Fruit fly (Drosophila melanogaster) whole organism, wandering third instar larva: Measurements from ENCODE around the gene HDAC6.

ENCODE experiments used
- CG32264 ChIP-seq: fragments of 200-800 bp; sonication (Bioruptor generic); optimal IDR thresholded peaks from 2 replicates; lab custom pipeline; 2016; ENCODE audit warnings: missing biosample characterization, missing genetic modification characterization
- CG9705 ChIP-seq: fragments of 200-800 bp; sonication (Bioruptor generic); optimal IDR thresholded peaks from 2 replicates; lab custom pipeline; 2018; ENCODE audit warnings: missing biosample characterization, mild to moderate bottlenecking, missing genetic modification characterization
- CrebA ChIP-seq: fragments of 200-800 bp; sonication (Bioruptor generic); optimal IDR thresholded peaks from 2 replicates; lab custom pipeline; 2016; ENCODE audit warnings: missing biosample characterization, mild to moderate bottlenecking, missing genetic modification characterization, borderline replicate concordance
- Dif ChIP-seq: fragments of 200-275, 200-300 bp; sonication (Bioruptor generic); optimal IDR thresholded peaks from 2 replicates; lab custom pipeline; 2018; ENCODE audit warnings: missing biosample characterization, missing genetic modification characterization; ENCODE audit not compliant: partially characterized antibody
- GATAd ChIP-seq: sonication (Bioruptor generic); optimal IDR thresholded peaks from 2 replicates; lab custom pipeline; 2016; ENCODE audit warnings: missing biosample characterization, missing genetic modification characterization
- HLH106 ChIP-seq: fragments of 200-800 bp; optimal IDR thresholded peaks from 3 replicates; lab custom pipeline; 2019; ENCODE audit warnings: missing biosample characterization, mild to moderate bottlenecking, missing genetic modification characterization, moderate library complexity
- Hr78 ChIP-seq: fragments of >200 bp; optimal IDR thresholded peaks from 2 replicates; lab custom pipeline; 2017; ENCODE audit warnings: missing biosample characterization, missing genetic modification characterization
- Hr83 ChIP-seq: fragments of 200-300 bp; sonication (Bioruptor generic); optimal IDR thresholded peaks from 2 replicates; lab custom pipeline; 2016; ENCODE audit warnings: missing biosample characterization, mild to moderate bottlenecking, missing genetic modification characterization, moderate library complexity; ENCODE audit not compliant: poor library complexity, severe bottlenecking
- Jra ChIP-seq: sonication (Bioruptor generic); optimal IDR thresholded peaks from 2 replicates; lab custom pipeline; 2016; ENCODE audit warnings: missing biosample characterization, missing genetic modification characterization
- Mio ChIP-seq: sonication (Bioruptor generic); optimal IDR thresholded peaks from 2 replicates; lab custom pipeline; 2016; ENCODE audit warnings: missing biosample characterization, missing genetic modification characterization
- Myc ChIP-seq: fragments of >200 bp; optimal IDR thresholded peaks from 2 replicates; lab custom pipeline; 2017
- N ChIP-seq: fragments of >200 bp; optimal IDR thresholded peaks from 2 replicates; lab custom pipeline; 2018; ENCODE audit warnings: missing biosample characterization, missing external identifiers, missing genetic modification characterization
- OdsH ChIP-seq: fragments of 200-800 bp; sonication (Bioruptor generic); optimal IDR thresholded peaks from 2 replicates; lab custom pipeline; 2016; ENCODE audit warnings: missing biosample characterization, mild to moderate bottlenecking, missing genetic modification characterization
- Rel ChIP-seq, 2 experiments: fragments of 200-800 bp; sonication (Bioruptor generic) in 1 of 2; optimal IDR thresholded peaks; 2 replicates in 1 of 2; 3 replicates in 1 of 2; lab custom pipeline; 2016 to 2019; ENCODE audit warnings: mild to moderate bottlenecking in 2 of 2, missing biosample characterization in 2 of 2, missing genetic modification characterization in 2 of 2, moderate library complexity in 1 of 2
- Sp1 ChIP-seq: fragments of 200-800 bp; sonication (Bioruptor generic); optimal IDR thresholded peaks from 3 replicates; lab custom pipeline; 2019; ENCODE audit warnings: missing biosample characterization, mild to moderate bottlenecking, missing genetic modification characterization, moderate library complexity
- br ChIP-seq: fragments of 200-800 bp; sonication (Bioruptor generic); optimal IDR thresholded peaks from 2 replicates; lab custom pipeline; 2016; ENCODE audit warnings: missing biosample characterization, missing genetic modification characterization
- brk ChIP-seq: fragments of 200-800 bp; sonication (Bioruptor generic); optimal IDR thresholded peaks from 2 replicates; lab custom pipeline; 2016; ENCODE audit warnings: missing biosample characterization, mild to moderate bottlenecking, missing genetic modification characterization
- dl ChIP-seq, 2 experiments: fragments of 175-275, 200-275 bp in 1 of 2; fragments of 200-275 bp in 1 of 2; sonication (Bioruptor generic); optimal IDR thresholded peaks; lab custom pipeline; 2018; ENCODE audit warnings: mild to moderate bottlenecking in 2 of 2, missing biosample characterization in 2 of 2, missing genetic modification characterization in 2 of 2, moderate library complexity in 2 of 2; ENCODE audit not compliant: partially characterized antibody in 2 of 2, insufficient read depth in 1 of 2
- dmrt93B ChIP-seq: fragments of 200-800 bp; sonication (Bioruptor generic); optimal IDR thresholded peaks from 2 replicates; lab custom pipeline; 2018; ENCODE audit warnings: missing biosample characterization, mild to moderate bottlenecking, missing genetic modification characterization
- dsf ChIP-seq: sonication (Bioruptor generic); optimal IDR thresholded peaks from 2 replicates; lab custom pipeline; 2016; ENCODE audit warnings: missing biosample characterization, missing genetic modification characterization, borderline replicate concordance
- ey ChIP-seq: fragments of 200-800 bp; sonication (Bioruptor generic); optimal IDR thresholded peaks from 2 replicates; lab custom pipeline; 2016; ENCODE audit warnings: missing biosample characterization, missing genetic modification characterization
- foxo ChIP-seq, 2 experiments: fragments of 200-800 bp; sonication (Bioruptor generic); optimal IDR thresholded peaks; 2 replicates in 1 of 2; 3 replicates in 1 of 2; lab custom pipeline; 2016 to 2017; ENCODE audit warnings: missing biosample characterization in 2 of 2, missing genetic modification characterization in 2 of 2
- fru ChIP-seq: fragments of 200-800 bp; sonication (Bioruptor generic); optimal IDR thresholded peaks from 3 replicates; lab custom pipeline; 2016; ENCODE audit warnings: missing biosample characterization, mild to moderate bottlenecking, missing genetic modification characterization
- h ChIP-seq: fragments of 200-800 bp; sonication (Bioruptor generic); optimal IDR thresholded peaks from 3 replicates; lab custom pipeline; 2016; ENCODE audit warnings: missing biosample characterization, mild to moderate bottlenecking, missing genetic modification characterization
- jim ChIP-seq: fragments of 175-275, 200-325 bp; sonication (Bioruptor generic); optimal IDR thresholded peaks from 2 replicates; lab custom pipeline; 2016; ENCODE audit warnings: missing biosample characterization, mild to moderate bottlenecking, missing genetic modification characterization
- lola ChIP-seq: fragments of >200 bp; optimal IDR thresholded peaks from 2 replicates; lab custom pipeline; 2017; ENCODE audit warnings: missing biosample characterization, missing genetic modification characterization
- rgr ChIP-seq: fragments of 200-800 bp; sonication (Bioruptor generic); optimal IDR thresholded peaks from 3 replicates; lab custom pipeline; 2016; ENCODE audit warnings: missing biosample characterization, mild to moderate bottlenecking, missing genetic modification characterization
- sage ChIP-seq: fragments of 200-800 bp; sonication (Bioruptor generic); optimal IDR thresholded peaks from 2 replicates; lab custom pipeline; 2016; ENCODE audit warnings: missing biosample characterization, mild to moderate bottlenecking, missing genetic modification characterization
- sv ChIP-seq: fragments of 200-800 bp; sonication (Bioruptor generic); optimal IDR thresholded peaks from 3 replicates; lab custom pipeline; 2016; ENCODE audit warnings: missing biosample characterization, missing genetic modification characterization
- usp ChIP-seq: fragments of >200 bp; optimal IDR thresholded peaks from 2 replicates; lab custom pipeline; 2017; ENCODE audit warnings: missing biosample characterization, missing genetic modification characterization
- woc ChIP-seq: sonication (Bioruptor generic); optimal IDR thresholded peaks from 2 replicates; lab custom pipeline; 2016; ENCODE audit warnings: missing biosample characterization, mild to moderate bottlenecking, missing genetic modification characterization

The HDAC6 gene

DNA sequence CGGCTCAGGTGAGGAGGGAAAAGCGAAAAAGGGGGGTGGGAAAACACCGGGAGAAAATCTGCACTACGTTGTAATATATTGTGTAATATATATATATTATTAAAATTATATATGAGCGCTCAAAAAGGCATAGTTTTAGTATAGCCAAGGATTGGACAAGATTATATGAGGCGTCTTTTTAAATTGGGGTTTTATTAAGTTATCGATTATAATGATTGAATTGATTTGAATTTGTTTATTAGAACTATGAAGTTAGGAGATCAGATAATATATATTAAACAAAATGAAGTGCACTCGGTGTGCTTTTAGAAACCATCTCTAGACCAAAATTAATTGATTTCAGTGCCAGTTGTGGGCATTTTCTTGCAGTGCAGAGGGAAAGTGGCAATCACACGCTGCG lies 30.5 kb downstream of the HDAC6 start:
- TF ChIP-seq rgr (no peak), HLH106 (tag; lab: Kevin White, UChicago) (peak; percentile 11)

- peak; percentile 1 for TF ChIP-seq HLH106 (tag; lab: Kevin White, UChicago)
- TF ChIP-seq br = no peak
- TF ChIP-seq Sp1 (GFP tag; lab: Kevin White, UChicago) = no peak
- no peak for TF ChIP-seq CG32264 (GFP tag; lab: Kevin White, UChicago)
Observed at dm6 chrX:15364467-15364866, 31.4 kb downstream of the HDAC6 start.

DNA sequence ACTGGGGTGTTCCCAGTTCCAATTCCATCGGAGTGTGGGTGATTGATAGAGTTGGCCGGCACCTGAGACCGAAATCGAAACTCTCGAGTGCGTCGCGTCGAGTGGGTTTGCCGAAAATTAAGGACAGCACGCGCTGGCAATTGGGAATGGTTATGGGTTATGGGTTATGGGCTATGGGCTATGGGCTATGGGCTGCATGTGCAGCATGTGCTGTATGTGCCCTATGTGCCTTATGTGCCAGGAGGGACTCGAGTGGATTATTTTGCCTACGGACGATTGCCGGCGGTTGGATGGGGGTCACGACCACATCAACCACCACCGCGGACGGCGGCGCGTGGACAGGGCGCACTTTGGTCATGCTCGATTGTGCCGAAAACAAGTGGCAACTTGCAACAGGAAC lies 37.0 kb downstream of the HDAC6 start:
- TF ChIP-seq rgr (no peak), Dif (GFP tag; lab: Kevin White, UChicago) (no peak), h (GFP tag; lab: Kevin White, UChicago) (no peak), GATAd (GFP tag; lab: Kevin White, UChicago) (no peak), dl (GFP tag; optimal IDR thresholded peaks at IDR 0.05; lab: Kevin White, UChicago; ENCODE audit: insufficient read depth in 1 of 2, partially characterized antibody in 2 of 2) (no peak), Rel (GFP tag; optimal IDR thresholded peaks at IDR 0.05; lab: Kevin White, UChicago) (no peak), Rel (tag; optimal IDR thresholded peaks at IDR 0.05; lab: Kevin White, UChicago) (no peak), Hr78 (GFP tag; lab: Kevin White, UChicago) (no peak), jim (GFP tag; lab: Kevin White, UChicago) (no peak), sage (GFP tag; lab: Kevin White, UChicago) (no peak), HLH106 (tag; lab: Kevin White, UChicago) (no peak), br (no peak), CrebA (GFP tag; lab: Kevin White, UChicago) (no peak), Hr83 (GFP tag; lab: Kevin White, UChicago) (no peak), brk (no peak), dsf (GFP tag; lab: Kevin White, UChicago) (no peak), dmrt93B (GFP tag; lab: Kevin White, UChicago) (no peak), woc (GFP tag; lab: Kevin White, UChicago) (no peak), usp (GFP tag; lab: Kevin White, UChicago) (no peak), Myc (lab: Kevin White, UChicago) (no peak), OdsH (GFP tag; lab: Kevin White, UChicago) (no peak)

dm6 chrX:15379014-15379491 lies 45.9 kb downstream of the HDAC6 start, which contains the start of gene acj6:
Gene acj6 (minus strand): TSS chrX:15379064.
- TF ChIP-seq rgr = no peak
- TF ChIP-seq OdsH (GFP tag; lab: Kevin White, UChicago) = no peak
- TF ChIP-seq h (GFP tag; lab: Kevin White, UChicago) = no peak
- no peak for TF ChIP-seq ey (GFP tag; lab: Kevin White, UChicago)
- TF ChIP-seq lola (GFP tag; lab: Kevin White, UChicago) = no peak
- no peak for TF ChIP-seq jim (GFP tag; lab: Kevin White, UChicago)
- no peak for TF ChIP-seq Jra (GFP tag; lab: Kevin White, UChicago)

DNA sequence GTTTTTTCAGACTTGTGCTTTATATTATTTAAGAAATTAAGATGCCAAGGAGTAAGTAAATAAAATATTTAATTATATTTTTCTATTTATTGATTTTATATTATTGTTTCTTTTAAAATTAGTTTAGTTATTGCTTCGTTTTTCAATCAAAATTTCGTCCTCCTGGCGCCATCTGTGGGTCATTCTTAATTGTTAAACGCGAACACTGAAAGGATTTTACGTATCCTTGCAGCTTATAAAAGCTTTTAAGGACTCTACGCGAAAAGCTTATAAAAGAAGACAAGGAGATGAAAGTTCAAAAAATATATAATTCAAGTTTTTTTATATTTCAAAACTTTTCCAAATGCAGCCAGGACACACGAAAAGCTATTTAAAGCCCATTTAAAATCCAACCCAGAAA lies 47.1 kb downstream of the HDAC6 start:
- TF ChIP-seq fru (GFP tag; lab: Kevin White, UChicago) (no peak), foxo (GFP tag; optimal IDR thresholded peaks at IDR 0.05; lab: Kevin White, UChicago) (no peak), brk (no peak), CG9705 (GFP tag; lab: Kevin White, UChicago) (no peak), sv (no peak), N (GFP tag; lab: Kevin White, UChicago) (no peak), Myc (lab: Kevin White, UChicago) (no peak), h (GFP tag; lab: Kevin White, UChicago) (no peak), sage (GFP tag; lab: Kevin White, UChicago) (no peak), GATAd (GFP tag; lab: Kevin White, UChicago) (no peak), lola (GFP tag; lab: Kevin White, UChicago) (no peak), Mio (GFP tag; lab: Kevin White, UChicago) (no peak)
